Worm (Caenorhabditis elegans) whole organism, late embryonic: ENCODE measurements around the gene B0391.14.

Experiments
- F13H6.1 ChIP-seq: sonication (generic microtip); optimal IDR thresholded peaks from 2 replicates; lab custom pipeline; 2016; ENCODE audit warnings: missing genetic modification characterization, missing compliant biosample characterization
- K02D7.2 ChIP-seq: sonication (generic microtip); optimal IDR thresholded peaks from 2 replicates; lab custom pipeline; 2017; ENCODE audit warnings: mild to moderate bottlenecking, missing genetic modification characterization, missing compliant biosample characterization
- K09A11.1 ChIP-seq: sonication (generic microtip); optimal IDR thresholded peaks from 2 replicates; lab custom pipeline; 2017; ENCODE audit warnings: antibody characterized with exemption, mild to moderate bottlenecking, missing genetic modification characterization, missing compliant biosample characterization; ENCODE audit not compliant: insufficient read depth
- Y22D7AL.16 ChIP-seq: sonication (generic microtip); optimal IDR thresholded peaks from 2 replicates; lab custom pipeline; 2016; ENCODE audit warnings: missing genetic modification characterization, missing compliant biosample characterization
- ahr-1 ChIP-seq: sonication (generic microtip); optimal IDR thresholded peaks from 2 replicates; lab custom pipeline; 2016; ENCODE audit warnings: missing genetic modification characterization, missing compliant biosample characterization
- ceh-14 ChIP-seq: sonication (generic microtip); optimal IDR thresholded peaks from 2 replicates; lab custom pipeline; 2016; ENCODE audit warnings: missing genotype, missing genetic modification characterization, missing compliant biosample characterization
- ceh-18 ChIP-seq: sonication (generic microtip); optimal IDR thresholded peaks from 2 replicates; lab custom pipeline; 2016; ENCODE audit warnings: missing genetic modification characterization, missing compliant biosample characterization
- ceh-19 ChIP-seq: fragments of 200-800 bp; sonication (Bioruptor generic); optimal IDR thresholded peaks from 2 replicates; lab custom pipeline; 2018; ENCODE audit warnings: mild to moderate bottlenecking, missing genetic modification characterization, missing compliant biosample characterization
- ceh-24 ChIP-seq: sonication (generic microtip); optimal IDR thresholded peaks from 2 replicates; lab custom pipeline; 2016; ENCODE audit warnings: mild to moderate bottlenecking, missing genetic modification characterization, missing compliant biosample characterization
- ceh-30 ChIP-seq: fragments of 150-350 bp; optimal IDR thresholded peaks from 2 replicates; lab custom pipeline; 2014; ENCODE audit warnings: missing biosample characterization, missing genetic modification characterization
- ceh-31 ChIP-seq: sonication (generic microtip); optimal IDR thresholded peaks from 2 replicates; lab custom pipeline; 2016; ENCODE audit warnings: missing genetic modification characterization, missing compliant biosample characterization
- ceh-34 ChIP-seq: sonication (generic microtip); optimal IDR thresholded peaks from 2 replicates; lab custom pipeline; 2016; ENCODE audit warnings: mild to moderate bottlenecking, missing genetic modification characterization, missing compliant biosample characterization
- ceh-9 ChIP-seq: sonication (generic microtip); optimal IDR thresholded peaks from 2 replicates; lab custom pipeline; 2016; ENCODE audit warnings: mild to moderate bottlenecking, missing genetic modification characterization, inconsistent platforms, missing compliant biosample characterization
- dmd-4 ChIP-seq: sonication (generic microtip); optimal IDR thresholded peaks from 2 replicates; lab custom pipeline; 2016; ENCODE audit warnings: borderline replicate concordance, missing genetic modification characterization, missing compliant biosample characterization
- dve-1 ChIP-seq: sonication (generic microtip); optimal IDR thresholded peaks from 2 replicates; lab custom pipeline; 2017; ENCODE audit warnings: antibody characterized with exemption, mild to moderate bottlenecking, missing genetic modification characterization, missing compliant biosample characterization
- elt-2 ChIP-seq: sonication (generic microtip); optimal IDR thresholded peaks from 2 replicates; lab custom pipeline; 2016; ENCODE audit warnings: missing genetic modification reagents, missing genetic modification characterization, missing compliant biosample characterization
- elt-4 ChIP-seq: sonication (generic microtip); optimal IDR thresholded peaks from 2 replicates; lab custom pipeline; 2016; ENCODE audit warnings: missing genetic modification characterization, missing compliant biosample characterization
- eyg-1 ChIP-seq: sonication (generic microtip); optimal IDR thresholded peaks from 2 replicates; lab custom pipeline; 2016; ENCODE audit warnings: missing genotype, missing genetic modification characterization, missing compliant biosample characterization
- fax-1 ChIP-seq: sonication (generic microtip); optimal IDR thresholded peaks from 2 replicates; lab custom pipeline; 2016; ENCODE audit warnings: missing genotype, missing genetic modification characterization, missing compliant biosample characterization
- fkh-10 ChIP-seq: fragments of 150-350 bp; optimal IDR thresholded peaks from 2 replicates; lab custom pipeline; 2014; ENCODE audit warnings: missing biosample characterization, missing genetic modification reagents, missing genetic modification characterization
- fkh-6 ChIP-seq: sonication (generic microtip); optimal IDR thresholded peaks from 2 replicates; lab custom pipeline; 2016; ENCODE audit warnings: missing genetic modification characterization, missing compliant biosample characterization
- gmeb-2 ChIP-seq: sonication (generic microtip); optimal IDR thresholded peaks from 2 replicates; lab custom pipeline; 2016; ENCODE audit warnings: missing genetic modification characterization, inconsistent platforms, missing compliant biosample characterization
- hlh-15 ChIP-seq: sonication (generic microtip); optimal IDR thresholded peaks from 2 replicates; lab custom pipeline; 2016; ENCODE audit warnings: missing genetic modification characterization, missing compliant biosample characterization
- hlh-6 ChIP-seq: sonication (generic microtip); optimal IDR thresholded peaks from 2 replicates; lab custom pipeline; 2016; ENCODE audit warnings: missing genotype, missing genetic modification characterization, missing compliant biosample characterization
- lin-11 ChIP-seq: fragments of 200-800 bp; sonication (Bioruptor generic); optimal IDR thresholded peaks from 2 replicates; lab custom pipeline; 2018; ENCODE audit warnings: mild to moderate bottlenecking, missing genetic modification characterization, missing compliant biosample characterization
- madf-2 ChIP-seq: sonication (generic microtip); optimal IDR thresholded peaks from 2 replicates; lab custom pipeline; 2017; ENCODE audit warnings: missing genetic modification characterization, missing compliant biosample characterization
- nfya-1 ChIP-seq: sonication (generic microtip); optimal IDR thresholded peaks from 2 replicates; lab custom pipeline; 2017; ENCODE audit warnings: missing genetic modification characterization, mild to moderate bottlenecking, missing compliant biosample characterization, antibody characterized with exemption, moderate library complexity
- nhr-11 ChIP-seq: fragments of 150-350 bp; optimal IDR thresholded peaks from 2 replicates; lab custom pipeline; 2014; ENCODE audit warnings: missing biosample characterization, missing genetic modification characterization
- nhr-232 ChIP-seq: sonication (generic microtip); optimal IDR thresholded peaks from 2 replicates; lab custom pipeline; 2016; ENCODE audit warnings: missing genetic modification characterization, missing compliant biosample characterization
- npax-4 ChIP-seq: sonication (generic microtip); optimal IDR thresholded peaks from 2 replicates; lab custom pipeline; 2016; ENCODE audit warnings: missing genetic modification characterization, missing compliant biosample characterization
- odd-2 ChIP-seq: sonication (generic microtip); optimal IDR thresholded peaks from 2 replicates; lab custom pipeline; 2017; ENCODE audit warnings: antibody characterized with exemption, mild to moderate bottlenecking, missing genetic modification characterization, missing compliant biosample characterization
- pag-3 ChIP-seq: sonication (generic microtip); optimal IDR thresholded peaks from 2 replicates; lab custom pipeline; 2016; ENCODE audit warnings: missing compliant biosample characterization, missing genetic modification characterization, borderline replicate concordance
- pha-2 ChIP-seq: sonication (generic microtip); optimal IDR thresholded peaks from 2 replicates; lab custom pipeline; 2017; ENCODE audit warnings: mild to moderate bottlenecking, missing genetic modification characterization, missing compliant biosample characterization
- pqm-1 ChIP-seq: sonication (generic microtip); optimal IDR thresholded peaks from 2 replicates; lab custom pipeline; 2016; ENCODE audit warnings: missing genetic modification characterization, missing compliant biosample characterization
- ref-2 ChIP-seq: sonication (generic microtip); optimal IDR thresholded peaks from 2 replicates; lab custom pipeline; 2016; ENCODE audit warnings: missing genetic modification characterization, missing compliant biosample characterization
- tbx-7 ChIP-seq: sonication (generic microtip); optimal IDR thresholded peaks from 2 replicates; lab custom pipeline; 2016; ENCODE audit warnings: missing genotype, missing genetic modification characterization, missing compliant biosample characterization
- unc-42 ChIP-seq: sonication (generic microtip); optimal IDR thresholded peaks from 2 replicates; lab custom pipeline; 2016; ENCODE audit warnings: missing genotype, missing genetic modification characterization, missing compliant biosample characterization
- unc-55 ChIP-seq: sonication (generic microtip); optimal IDR thresholded peaks from 2 replicates; lab custom pipeline; 2017; ENCODE audit warnings: missing biosample characterization, missing genetic modification reagents, missing genetic modification characterization

Gene B0391.14

DNA sequence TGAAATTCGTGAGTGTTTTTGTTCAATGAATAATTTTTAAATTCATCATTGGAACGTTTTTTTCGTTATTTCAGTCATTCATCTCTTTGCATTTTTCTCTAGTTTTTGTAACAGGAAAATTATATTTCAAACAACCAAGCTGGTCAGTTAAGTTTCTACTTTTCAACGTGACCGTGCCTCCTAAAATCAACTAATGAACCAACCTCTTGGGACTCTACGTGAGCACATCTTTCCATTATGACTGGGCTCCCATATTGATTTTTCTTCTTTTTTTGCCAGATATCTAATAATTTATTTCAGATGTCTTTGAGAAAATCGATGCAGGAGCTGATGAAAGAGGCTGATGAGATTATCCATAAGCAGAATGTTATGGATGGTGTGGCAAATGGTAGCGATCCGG is 25.9 kb upstream of the B0391.14 start, which contains the start of gene C55A1.11:
Gene C55A1.11 (plus strand): TSS at position 301 of the 400 bp plus-strand sequence.
- TF ChIP-seq pqm-1 (no peak), dmd-4 (tag; lab: Kevin White, UChicago) (no peak), ahr-1 (tag; lab: Kevin White, UChicago) (no peak), ceh-34 (tag; lab: Kevin White, UChicago) (no peak), madf-2 (tag; lab: Kevin White, UChicago) (no peak), elt-2 (tag; lab: Kevin White, UChicago) (no peak), elt-4 (tag; lab: Kevin White, UChicago) (no peak), fkh-10 (GFP tag; lab: Kevin White, UChicago) (no peak), nhr-11 (tag; lab: Kevin White, UChicago) (no peak), Y22D7AL.16 (tag; lab: Kevin White, UChicago) (no peak), ceh-19 (GFP tag; lab: Kevin White, UChicago) (no peak), ceh-18 (tag; lab: Kevin White, UChicago) (no peak), K02D7.2 (tag; lab: Kevin White, UChicago) (no peak), F13H6.1 (tag; lab: Kevin White, UChicago) (no peak), lin-11 (no peak), odd-2 (no peak), hlh-15 (tag; lab: Kevin White, UChicago) (no peak), pha-2 (tag; lab: Kevin White, UChicago) (no peak)

DNA sequence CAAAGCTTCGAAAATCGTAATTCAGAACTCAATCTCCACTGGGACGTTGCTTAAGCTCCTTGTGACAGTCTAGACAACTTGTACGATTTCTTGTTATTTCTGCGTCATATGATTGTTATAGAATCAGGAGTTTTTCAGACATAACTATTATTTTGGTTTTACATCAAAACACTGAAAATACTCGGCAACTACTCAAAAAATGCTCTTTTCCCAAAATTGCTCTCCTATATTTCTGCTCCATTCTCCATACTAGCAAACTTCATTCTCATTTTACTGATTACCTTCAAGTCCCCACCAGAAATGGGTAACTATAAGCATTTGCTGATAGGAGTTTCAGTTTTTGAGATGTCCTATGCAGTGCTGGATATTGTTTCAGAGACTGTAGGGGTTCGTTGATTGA is 21.9 kb upstream of the B0391.14 start, which contains the start of gene C55A1.1:
Gene C55A1.1 (plus strand): TSS at position 301 of the 400 bp plus-strand sequence.
- TF ChIP-seq ref-2 (tag; lab: Kevin White, UChicago), result no peak
- TF ChIP-seq unc-55, result no peak
- TF ChIP-seq ceh-18 (tag; lab: Kevin White, UChicago), result no peak
- TF ChIP-seq ceh-9 (tag; lab: Kevin White, UChicago), result no peak
- TF ChIP-seq ceh-24 (tag; lab: Kevin White, UChicago), result no peak
- no peak for TF ChIP-seq ceh-30 (tag; lab: Kevin White, UChicago)
- TF ChIP-seq ceh-14 (tag; lab: Kevin White, UChicago), result no peak
- TF ChIP-seq fkh-10 (GFP tag; lab: Kevin White, UChicago), result no peak
- no peak for TF ChIP-seq fkh-6 (tag; lab: Kevin White, UChicago)
- no peak for TF ChIP-seq ceh-31 (tag; lab: Kevin White, UChicago)
- no peak for TF ChIP-seq dve-1 (tag; lab: Kevin White, UChicago)
- TF ChIP-seq lin-11, result no peak

DNA sequence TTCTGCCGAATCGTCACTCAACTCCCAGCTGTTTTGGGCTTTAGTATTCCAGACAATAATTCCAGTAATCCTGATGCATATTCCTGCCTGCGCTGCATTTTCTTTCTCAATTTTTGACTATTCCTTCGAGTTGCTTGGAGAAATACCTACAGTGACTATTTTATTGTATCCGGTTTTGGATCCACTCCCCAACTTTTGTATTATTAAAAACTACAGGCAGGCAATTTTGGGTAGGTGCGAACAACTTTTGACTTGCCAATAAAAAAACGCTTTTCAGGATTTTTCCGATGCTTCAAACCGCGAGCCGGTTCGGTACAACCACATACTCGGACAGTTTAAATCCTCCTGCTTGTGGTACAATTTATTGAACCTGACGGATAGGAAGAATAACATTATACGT is 14.9 kb upstream of the B0391.14 start:
- TF ChIP-seq K09A11.1 (tag; lab: Kevin White, UChicago), result no peak
- no peak for TF ChIP-seq tbx-7 (tag; lab: Kevin White, UChicago)
- no peak for TF ChIP-seq npax-4 (tag; lab: Kevin White, UChicago)
- TF ChIP-seq K02D7.2 (tag; lab: Kevin White, UChicago), result no peak
- TF ChIP-seq nfya-1 (tag; lab: Kevin White, UChicago), result no peak
- TF ChIP-seq pag-3 (tag; lab: Kevin White, UChicago), result no peak
- no peak for TF ChIP-seq unc-42 (tag; lab: Kevin White, UChicago)
- no peak for TF ChIP-seq fax-1 (tag; lab: Kevin White, UChicago)
- no peak for TF ChIP-seq unc-55
- TF ChIP-seq nhr-232 (tag; lab: Kevin White, UChicago), result no peak
- no peak for TF ChIP-seq eyg-1 (tag; lab: Kevin White, UChicago)
- no peak for TF ChIP-seq ceh-18 (tag; lab: Kevin White, UChicago)
- TF ChIP-seq hlh-6 (tag; lab: Kevin White, UChicago), result no peak
- no peak for TF ChIP-seq elt-2 (tag; lab: Kevin White, UChicago)
- TF ChIP-seq gmeb-2 (tag; lab: Kevin White, UChicago), result no peak
- TF ChIP-seq ceh-9 (tag; lab: Kevin White, UChicago), result no peak
- TF ChIP-seq ceh-14 (tag; lab: Kevin White, UChicago), result no peak
- TF ChIP-seq Y22D7AL.16 (tag; lab: Kevin White, UChicago), result no peak
